Worm (Caenorhabditis elegans): ENCODE measurements around the gene F45E10.2.

DNA sequence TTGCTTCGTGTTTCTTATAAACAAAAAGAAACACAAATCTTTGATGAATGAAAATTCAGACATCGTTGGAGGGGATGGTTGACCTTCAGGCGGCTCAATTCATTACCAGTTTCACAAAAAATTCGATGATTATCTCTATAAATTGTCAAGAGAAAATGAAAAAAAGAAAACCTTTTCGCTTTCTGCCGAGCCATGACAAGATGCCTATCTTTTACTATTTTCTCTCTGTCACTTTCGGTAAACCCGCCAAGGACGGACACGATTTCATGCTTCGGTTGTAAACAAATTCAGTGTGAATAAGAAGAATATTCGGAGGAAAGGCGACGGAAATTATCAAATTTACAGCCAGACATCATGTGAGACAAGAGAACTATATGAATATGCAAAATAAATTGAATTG lies 34.4 kb downstream of the F45E10.2 start:
- TF ChIP-seq ztf-29 (GFP tag; IDR thresholded peaks at IDR 0.05) (no peak), tab-1 (GFP tag; IDR thresholded peaks at IDR 0.05) (no peak), klf-2 (GFP tag; conservative IDR thresholded peaks at IDR 0.05) (no peak), flt-1 (GFP tag; IDR thresholded peaks at IDR 0.05) (no peak)

Data from whole organism, midembryonic.